Worm (Caenorhabditis elegans) whole organism, L4/young adult: ENCODE measurements around the gene Y102A5C.27.

Experiments
- W03F9.2 ChIP-seq: fragments of 150-350 bp; optimal IDR thresholded peaks from 2 replicates; lab custom pipeline; 2014; ENCODE audit warnings: missing biosample characterization, missing genetic modification characterization
- dao-5 ChIP-seq: sonication (generic microtip); optimal IDR thresholded peaks from 2 replicates; lab custom pipeline; 2016; ENCODE audit warnings: missing genotype, missing genetic modification characterization, moderate library complexity, missing compliant biosample characterization
- him-1 ChIP-seq: sonication (generic microtip); optimal IDR thresholded peaks from 2 replicates; lab custom pipeline; 2016; ENCODE audit warnings: missing genotype, missing genetic modification reagents, missing genetic modification characterization, missing compliant biosample characterization

ce11 chrV:17013232-17013631 is 24.7 kb upstream of the Y102A5C.27 start, which contains the start of gene clec-241:
- TF ChIP-seq him-1 (tag; lab: Kevin White, UChicago) (no peak), dao-5 (tag; lab: Kevin White, UChicago) (no peak), W03F9.2 (tag; lab: Kevin White, UChicago) (no peak)
